Fruit fly (Drosophila melanogaster) whole organism: ENCODE results near the gene CG14237.

ENCODE experiments used
- Dll ChIP-seq: fragments of >200 bp; optimal IDR thresholded peaks from 2 replicates; lab custom pipeline; 2017
- EcR ChIP-seq, 2 experiments: fragments of >200 bp; optimal IDR thresholded peaks; 2 replicates each; lab custom pipeline; 2017; ENCODE audit warnings: missing biosample characterization in 2 of 2, missing genetic modification characterization in 2 of 2, missing genetic modification reagents in 2 of 2
- psq ChIP-seq: fragments of >200 bp; optimal IDR thresholded peaks from 2 replicates; lab custom pipeline; 2017
- usp ChIP-seq: fragments of >200 bp; optimal IDR thresholded peaks from 2 replicates; lab custom pipeline; 2017; ENCODE audit warnings: missing biosample characterization, missing genetic modification characterization, mixed read lengths

DNA sequence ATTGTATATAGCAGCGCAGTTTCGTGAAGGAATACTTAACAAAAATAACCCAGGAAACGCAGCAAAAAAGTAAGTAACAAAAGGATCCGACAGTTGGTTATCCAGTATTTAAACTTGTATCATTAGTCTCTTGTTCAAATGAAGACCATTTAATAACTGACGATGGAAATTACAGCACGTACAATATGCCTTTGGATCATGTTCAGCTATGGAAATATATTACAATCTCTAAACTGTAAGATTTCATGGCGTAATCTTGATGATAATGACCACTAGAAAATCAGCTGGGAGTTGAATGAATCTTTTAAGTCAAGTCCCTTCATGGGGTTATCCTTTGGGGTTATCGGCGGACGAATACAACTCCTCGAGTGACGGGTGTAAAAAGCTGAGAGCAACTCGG, 46.2 kb downstream of the CG14237 start:
- TF ChIP-seq psq (lab: Kevin White, UChicago) (no peak), EcR (GFP tag; optimal IDR thresholded peaks at IDR 0.05; lab: Kevin White, UChicago) (no peak), Dll (no peak), usp (GFP tag; lab: Kevin White, UChicago) (no peak)
